Worm (Caenorhabditis elegans): Measurements from ENCODE around the gene ift-43.

ift-43 gene

ce11 chrII:5691216-5691771 lies 30.7 kb upstream of the ift-43 start, which contains the start of the genes ndub-5 and eif-2D (continued):
- TF ChIP-seq nhr-102 (tag; optimal IDR thresholded peaks at IDR 0.05) (no peak), sdz-12 (GFP tag; optimal IDR thresholded peaks at IDR 0.05) (no peak), ctbp-1 (GFP tag; IDR thresholded peaks at IDR 0.05) (no peak), zip-2 (tag; optimal IDR thresholded peaks at IDR 0.05) (no peak), zag-1 (tag; optimal IDR thresholded peaks at IDR 0.05) (no peak), mes-2 (tag; optimal IDR thresholded peaks at IDR 0.05; ENCODE audit: poor library complexity, severe bottlenecking) (peak; percentile 50), vab-7 (GFP tag; IDR thresholded peaks at IDR 0.05) (no peak)

- 0 out of 2 replicates have a peak, but pooled peaks have one; percentile 55 for TF ChIP-seq egl-43 (GFP tag; IDR thresholded peaks at IDR 0.05)
- no peak for TF ChIP-seq nhr-237 (tag; optimal IDR thresholded peaks at IDR 0.05)
- no peak for TF ChIP-seq unc-130 (GFP tag; optimal IDR thresholded peaks at IDR 0.05)
- TF ChIP-seq set-16 (GFP tag; IDR thresholded peaks at IDR 0.05): no peak
- TF ChIP-seq jun-1 (tag; optimal IDR thresholded peaks at IDR 0.05): no peak
- TF ChIP-seq T26A8.4 (GFP tag; IDR thresholded peaks at IDR 0.05): 0 out of 2 replicates have a peak, but pooled peaks have one; percentile 15
- TF ChIP-seq dpl-1 (GFP tag; optimal IDR thresholded peaks at IDR 0.05): no peak
- no peak for TF ChIP-seq lin-29 (GFP tag; IDR thresholded peaks at IDR 0.05)
- TF ChIP-seq nhr-11 (tag; optimal IDR thresholded peaks at IDR 0.05): no peak
- TF ChIP-seq F26F4.8 (GFP tag; conservative IDR thresholded peaks at IDR 0.05): no peak
- TF ChIP-seq ceh-82 (tag; optimal IDR thresholded peaks at IDR 0.05): no peak
- TF ChIP-seq F37D6.2 (tag; optimal IDR thresholded peaks at IDR 0.05): no peak
- peak; percentile 49 for TF ChIP-seq dve-1 (tag; optimal IDR thresholded peaks at IDR 0.05; ENCODE audit: insufficient read depth)
- no peak for TF ChIP-seq ceh-32 (tag; optimal IDR thresholded peaks at IDR 0.05; ENCODE audit: poor library complexity)
- no peak for TF ChIP-seq ztf-11 (tag; optimal IDR thresholded peaks at IDR 0.05)
- TF ChIP-seq lin-13 (GFP tag; optimal IDR thresholded peaks at IDR 0.05): no peak
- peak; percentile 49; the same call in 1 of the 2 replicates for TF ChIP-seq dmd-6 (GFP tag; IDR thresholded peaks at IDR 0.05)
- no peak for TF ChIP-seq duxl-1 (tag; optimal IDR thresholded peaks at IDR 0.05; ENCODE audit: poor library complexity)
- TF ChIP-seq spr-3 (GFP tag; optimal IDR thresholded peaks at IDR 0.05): no peak
- no peak for TF ChIP-seq nhr-25 (tag; optimal IDR thresholded peaks at IDR 0.05; ENCODE audit: borderline replicate concordance, insufficient read depth)
- no peak for TF ChIP-seq unc-39 (tag; optimal IDR thresholded peaks at IDR 0.05)
- TF ChIP-seq nhr-28 (tag; optimal IDR thresholded peaks at IDR 0.05): peak; percentile 49
- TF ChIP-seq F10B5.3 (tag; optimal IDR thresholded peaks at IDR 0.05): no peak
- no peak for TF ChIP-seq saeg-2 (GFP tag; IDR thresholded peaks at IDR 0.05)
- no peak for TF ChIP-seq nhr-111 (GFP tag; optimal IDR thresholded peaks at IDR 0.05)
- 0 out of 2 replicates have a peak, but pooled peaks have one; percentile 10 for TF ChIP-seq Y75B8A.6 (GFP tag; IDR thresholded peaks at IDR 0.05)
- peak; percentile 37 for TF ChIP-seq nhr-77 (tag; optimal IDR thresholded peaks at IDR 0.05)
- TF ChIP-seq zag-1 (tag; optimal IDR thresholded peaks at IDR 0.05): no peak
- peak; percentile 28 for TF ChIP-seq spr-1 (tag; optimal IDR thresholded peaks at IDR 0.05)
- no peak for TF ChIP-seq madf-5 (GFP tag; IDR thresholded peaks at IDR 0.05)
- no peak for TF ChIP-seq ZK546.5 (tag; optimal IDR thresholded peaks at IDR 0.05)
- peak; percentile 47 for TF ChIP-seq mep-1 (tag; optimal IDR thresholded peaks at IDR 0.05)
- no peak for TF ChIP-seq ceh-44 (GFP tag; IDR thresholded peaks at IDR 0.05)
- TF ChIP-seq dmd-9 (GFP tag; IDR thresholded peaks at IDR 0.05): no peak
- TF ChIP-seq Y5F2A.4 (GFP tag; optimal IDR thresholded peaks at IDR 0.05): no peak
- TF ChIP-seq nhr-6 (tag; optimal IDR thresholded peaks at IDR 0.05): no peak
- no peak for TF ChIP-seq T20F7.1 (GFP tag; optimal IDR thresholded peaks at IDR 0.05)
- TF ChIP-seq hmg-1.1 (GFP tag; IDR thresholded peaks at IDR 0.05): no peak
- TF ChIP-seq pqm-1 (tag; optimal IDR thresholded peaks at IDR 0.05): no peak
- no peak for TF ChIP-seq madf-9 (GFP tag; conservative IDR thresholded peaks at IDR 0.05)
- TF ChIP-seq nhr-76 (tag; optimal IDR thresholded peaks at IDR 0.05): no peak
- no peak for TF ChIP-seq nhr-48 (tag; optimal IDR thresholded peaks at IDR 0.05)
- no peak for TF ChIP-seq ceh-20 (GFP tag; IDR thresholded peaks at IDR 0.05)
- TF ChIP-seq ces-1 (GFP tag; optimal IDR thresholded peaks at IDR 0.05): no peak
Measured at ce11 chrII:5688959-5689358, 28.4 kb upstream of the ift-43 start, which contains the start of gene C25H3.11. C25H3.11 (minus strand) TSS chrII:5689040.
